Worm (Caenorhabditis elegans) whole organism, L4 larva: ENCODE results near the gene T19C3.6.

Experiments
- F26F4.8 ChIP-seq: fragments of 200-800 bp; sonication (Bioruptor generic); conservative IDR thresholded peaks from 2 replicates; pipeline ENCODE4 v1.3.6; 2022; ENCODE audit warnings: missing genetic modification characterization, missing compliant biosample characterization
- F49E8.2 ChIP-seq: sonication (generic microtip); optimal IDR thresholded peaks from 2 replicates; lab custom pipeline; 2016; ENCODE audit warnings: missing compliant biosample characterization, mild to moderate bottlenecking, missing genetic modification characterization, borderline replicate concordance
- Y48G9A.11 ChIP-seq: fragments of 200-800 bp; sonication (Bioruptor generic); IDR thresholded peaks from 2 replicates; pipeline ENCODE4 v1.3.6; 2022; ENCODE audit warnings: missing genetic modification reagents, missing genetic modification characterization, missing compliant biosample characterization
- ZK546.5 ChIP-seq, 2 experiments: sonication (generic microtip); optimal IDR thresholded peaks; 2 replicates each; lab custom pipeline; 2017; ENCODE audit warnings: missing biosample characterization in 2 of 2, missing genetic modification characterization in 2 of 2
- aha-1 ChIP-seq: fragments of 150-350 bp; peaks from one replicate; lab custom pipeline; 2014; ENCODE audit warnings: missing biosample characterization, missing genetic modification characterization
- arid-1 ChIP-seq: fragments of 200-800 bp; sonication (Bioruptor generic); conservative IDR thresholded peaks from 2 replicates; pipeline ENCODE4 v1.3.6; 2022; ENCODE audit warnings: missing genetic modification reagents, missing genetic modification characterization, missing compliant biosample characterization
- attf-4 ChIP-seq: sonication (generic microtip); optimal IDR thresholded peaks from 3 replicates; lab custom pipeline; 2017; ENCODE audit warnings: missing biosample characterization, missing genetic modification characterization
- ceh-20 ChIP-seq: fragments of 200-800 bp; sonication (Bioruptor generic); IDR thresholded peaks from 2 replicates; pipeline ENCODE4 v1.3.6; 2022; ENCODE audit warnings: missing genetic modification reagents, missing genetic modification characterization, missing compliant biosample characterization
- ceh-28 ChIP-seq: fragments of 150-350 bp; optimal IDR thresholded peaks from 2 replicates; lab custom pipeline; 2014; ENCODE audit warnings: missing biosample characterization, missing genetic modification reagents, missing genetic modification characterization
- ceh-32 ChIP-seq: sonication (generic microtip); optimal IDR thresholded peaks from 2 replicates; lab custom pipeline; 2016; ENCODE audit warnings: mild to moderate bottlenecking, missing genetic modification characterization, missing compliant biosample characterization; ENCODE audit not compliant: poor library complexity
- ceh-62 ChIP-seq: sonication (generic microtip); optimal IDR thresholded peaks from 2 replicates; lab custom pipeline; 2017; ENCODE audit warnings: missing biosample characterization, missing genetic modification characterization
- ceh-82 ChIP-seq: sonication (generic microtip); optimal IDR thresholded peaks from 2 replicates; lab custom pipeline; 2017; ENCODE audit warnings: missing biosample characterization, missing genetic modification characterization
- ces-1 ChIP-seq: fragments of 150-350 bp; sonication (generic microtip); optimal IDR thresholded peaks from 4 replicates; lab custom pipeline; 2014; ENCODE audit warnings: missing biosample characterization, missing genetic modification reagents, missing genetic modification characterization
- cey-2 ChIP-seq: sonication (generic microtip); optimal IDR thresholded peaks from 3 replicates; lab custom pipeline; 2017; ENCODE audit warnings: missing genetic modification characterization, mild to moderate bottlenecking, missing compliant biosample characterization, antibody characterized with exemption, borderline replicate concordance; ENCODE audit not compliant: insufficient read depth
- ctbp-1 ChIP-seq: fragments of 200-800 bp; sonication (Bioruptor generic); IDR thresholded peaks from 2 replicates; pipeline ENCODE4 v1.3.6; 2022; ENCODE audit warnings: missing genetic modification reagents, missing genetic modification characterization, missing compliant biosample characterization
- dmd-6 ChIP-seq: fragments of 200-800 bp; sonication (Bioruptor generic); IDR thresholded peaks from 2 replicates; pipeline ENCODE4 v1.3.6; 2022; ENCODE audit warnings: missing genetic modification reagents, missing genetic modification characterization, missing compliant biosample characterization
- dmd-8 ChIP-seq: fragments of 200-800 bp; sonication (Bioruptor generic); IDR thresholded peaks from 2 replicates; pipeline ENCODE4 v1.3.6; 2022; ENCODE audit warnings: missing genetic modification characterization, missing compliant biosample characterization
- dpl-1 ChIP-seq: fragments of 150-350 bp; optimal IDR thresholded peaks from 2 replicates; lab custom pipeline; 2014; ENCODE audit warnings: missing biosample characterization, missing genetic modification reagents, missing genetic modification characterization
- dve-1 ChIP-seq: sonication (generic microtip); optimal IDR thresholded peaks from 2 replicates; lab custom pipeline; 2017; ENCODE audit warnings: antibody characterized with exemption, mild to moderate bottlenecking, missing genetic modification characterization, missing compliant biosample characterization; ENCODE audit not compliant: insufficient read depth
- hif-1 ChIP-seq, 2 experiments: sonication (generic microtip); optimal IDR thresholded peaks; 2 replicates each; lab custom pipeline; 2016 to 2017; ENCODE audit warnings: missing compliant biosample characterization in 2 of 2, missing genetic modification characterization in 2 of 2, missing genetic modification reagents in 2 of 2, missing genotype in 2 of 2, mild to moderate bottlenecking in 1 of 2
- hlh-11 ChIP-seq: fragments of 200-800 bp; sonication (Bioruptor generic); optimal IDR thresholded peaks from 2 replicates; lab custom pipeline; 2018; ENCODE audit warnings: mild to moderate bottlenecking, missing genetic modification characterization, missing compliant biosample characterization
- hmg-1.1 ChIP-seq: fragments of 200-800 bp; sonication (Bioruptor generic); IDR thresholded peaks from 2 replicates; pipeline ENCODE4 v1.3.6; 2022; ENCODE audit warnings: missing genetic modification reagents, missing genetic modification characterization, missing compliant biosample characterization
- jun-1 ChIP-seq: fragments of 150-350 bp; optimal IDR thresholded peaks from 2 replicates; lab custom pipeline; 2014; ENCODE audit warnings: missing biosample characterization, missing genetic modification reagents, missing genetic modification characterization
- lin-1 ChIP-seq: fragments of 200-800 bp; sonication (Bioruptor generic); IDR thresholded peaks from 2 replicates; pipeline ENCODE4 v1.3.6; 2022; ENCODE audit warnings: missing genetic modification reagents, missing genetic modification characterization, missing compliant biosample characterization
- lin-13 ChIP-seq: fragments of 150-350 bp; optimal IDR thresholded peaks from 2 replicates; lab custom pipeline; 2014; ENCODE audit warnings: missing biosample characterization, missing genetic modification reagents, missing genetic modification characterization
- lir-3 ChIP-seq: sonication (generic microtip); optimal IDR thresholded peaks from 2 replicates; lab custom pipeline; 2016; ENCODE audit warnings: mild to moderate bottlenecking, missing genetic modification characterization, missing compliant biosample characterization
- mep-1 ChIP-seq: fragments of 150-350 bp; sonication (generic microtip); optimal IDR thresholded peaks from 3 replicates; lab custom pipeline; 2014; ENCODE audit warnings: missing biosample characterization, missing genetic modification characterization
- mes-2 ChIP-seq: sonication (generic microtip); optimal IDR thresholded peaks from 2 replicates; lab custom pipeline; 2016; ENCODE audit warnings: missing genotype, mild to moderate bottlenecking, missing genetic modification characterization, missing compliant biosample characterization; ENCODE audit not compliant: poor library complexity, severe bottlenecking
- mxl-3 ChIP-seq: fragments of 200-800 bp; sonication (Bioruptor generic); optimal IDR thresholded peaks from 2 replicates; lab custom pipeline; 2018; ENCODE audit warnings: mild to moderate bottlenecking, missing genetic modification characterization, missing compliant biosample characterization
- nhr-102 ChIP-seq: sonication (generic microtip); optimal IDR thresholded peaks from 2 replicates; lab custom pipeline; 2016; ENCODE audit warnings: mild to moderate bottlenecking, missing genetic modification characterization, moderate library complexity, missing compliant biosample characterization
- nhr-237 ChIP-seq: sonication (generic microtip); optimal IDR thresholded peaks from 2 replicates; lab custom pipeline; 2017; ENCODE audit warnings: missing biosample characterization, missing genetic modification characterization
- nhr-28 ChIP-seq: fragments of 150-350 bp; optimal IDR thresholded peaks from 2 replicates; lab custom pipeline; 2014; ENCODE audit warnings: missing biosample characterization, missing genetic modification characterization
- nhr-77 ChIP-seq: fragments of 150-350 bp; optimal IDR thresholded peaks from 2 replicates; lab custom pipeline; 2014; ENCODE audit warnings: missing biosample characterization, missing genetic modification characterization
- pha-4 ChIP-seq, 2 experiments: fragments of 150-350 bp in 1 of 2; fragments of 200-800 bp in 1 of 2; sonication (Bioruptor generic) in 1 of 2; IDR thresholded peaks in 1 of 2; optimal IDR thresholded peaks in 1 of 2; 2 replicates each; pipeline versions ENCODE4 v1.3.6 to Lab custom; 2014 to 2022; ENCODE audit warnings: missing genetic modification characterization in 2 of 2, missing genetic modification reagents in 2 of 2, missing biosample characterization in 1 of 2, missing compliant biosample characterization in 1 of 2
- pqm-1 ChIP-seq: sonication (generic microtip); optimal IDR thresholded peaks from 2 replicates; lab custom pipeline; 2017; ENCODE audit warnings: missing biosample characterization, missing genetic modification characterization
- rbr-2 ChIP-seq: sonication (generic microtip); optimal IDR thresholded peaks from 2 replicates; lab custom pipeline; 2016; ENCODE audit warnings: missing genotype, missing genetic modification characterization, missing compliant biosample characterization
- set-16 ChIP-seq: fragments of 200-800 bp; sonication (Bioruptor generic); IDR thresholded peaks from 2 replicates; pipeline ENCODE4 v1.3.6; 2022; ENCODE audit warnings: missing genetic modification reagents, missing genetic modification characterization, missing compliant biosample characterization
- snpc-4 ChIP-seq: fragments of 150-350 bp; optimal IDR thresholded peaks from 2 replicates; lab custom pipeline; 2014; ENCODE audit warnings: missing biosample characterization, missing genetic modification characterization
- spr-3 ChIP-seq: fragments of 200-800 bp; sonication (Bioruptor generic); optimal IDR thresholded peaks from 2 replicates; lab custom pipeline; 2018; ENCODE audit warnings: mild to moderate bottlenecking, missing genetic modification characterization, missing compliant biosample characterization
- unc-130 ChIP-seq: sonication (generic microtip); optimal IDR thresholded peaks from 2 replicates; lab custom pipeline; 2016; ENCODE audit warnings: missing genetic modification reagents, missing genetic modification characterization, missing compliant biosample characterization
- unc-39 ChIP-seq: sonication (generic microtip); optimal IDR thresholded peaks from 2 replicates; lab custom pipeline; 2017; ENCODE audit warnings: missing biosample characterization, missing genetic modification characterization
- zfp-2 ChIP-seq: sonication (generic microtip); optimal IDR thresholded peaks from 2 replicates; lab custom pipeline; 2016; ENCODE audit warnings: mild to moderate bottlenecking, missing genetic modification characterization, missing compliant biosample characterization
- zfp-3 ChIP-seq: fragments of 200-800 bp; sonication (Bioruptor generic); conservative IDR thresholded peaks from 2 replicates; pipeline ENCODE4 v1.3.6; 2022; ENCODE audit warnings: missing genetic modification reagents, missing genetic modification characterization, missing compliant biosample characterization
- ztf-7 ChIP-seq: fragments of 150-350 bp; optimal IDR thresholded peaks from 2 replicates; lab custom pipeline; 2014; ENCODE audit warnings: missing biosample characterization, missing genetic modification characterization

T19C3.6 gene

DNA sequence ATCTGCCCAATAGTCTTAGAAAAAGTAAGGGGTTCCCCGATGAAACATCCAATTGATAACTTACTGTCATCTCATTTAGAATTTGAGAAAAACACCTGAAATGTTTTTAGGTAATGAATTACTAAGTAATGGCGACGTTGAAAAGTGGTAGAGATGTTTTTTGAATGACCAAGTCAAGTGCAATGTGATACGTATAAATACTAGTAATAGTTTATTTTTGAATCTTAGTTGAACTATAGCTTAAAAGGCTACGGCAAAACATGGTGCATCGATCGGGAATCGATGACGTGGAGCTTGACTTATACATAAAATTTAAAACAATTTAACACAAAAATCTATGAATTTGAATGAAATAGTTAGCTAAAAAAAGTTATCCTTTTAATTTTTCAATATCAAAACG is 21.8 kb downstream of the T19C3.6 start, which contains the start of gene best-17 (continued):
- TF ChIP-seq dmd-6 (GFP tag; lab: Robert Waterston, UW): no peak
- TF ChIP-seq hif-1 (tag; optimal IDR thresholded peaks at IDR 0.05; lab: Kevin White, UChicago): no peak
- no peak for TF ChIP-seq ceh-82 (tag; lab: Kevin White, UChicago)
- no peak for TF ChIP-seq nhr-28 (tag; lab: Kevin White, UChicago)
- TF ChIP-seq, all 104 proteins: peak for 0

DNA sequence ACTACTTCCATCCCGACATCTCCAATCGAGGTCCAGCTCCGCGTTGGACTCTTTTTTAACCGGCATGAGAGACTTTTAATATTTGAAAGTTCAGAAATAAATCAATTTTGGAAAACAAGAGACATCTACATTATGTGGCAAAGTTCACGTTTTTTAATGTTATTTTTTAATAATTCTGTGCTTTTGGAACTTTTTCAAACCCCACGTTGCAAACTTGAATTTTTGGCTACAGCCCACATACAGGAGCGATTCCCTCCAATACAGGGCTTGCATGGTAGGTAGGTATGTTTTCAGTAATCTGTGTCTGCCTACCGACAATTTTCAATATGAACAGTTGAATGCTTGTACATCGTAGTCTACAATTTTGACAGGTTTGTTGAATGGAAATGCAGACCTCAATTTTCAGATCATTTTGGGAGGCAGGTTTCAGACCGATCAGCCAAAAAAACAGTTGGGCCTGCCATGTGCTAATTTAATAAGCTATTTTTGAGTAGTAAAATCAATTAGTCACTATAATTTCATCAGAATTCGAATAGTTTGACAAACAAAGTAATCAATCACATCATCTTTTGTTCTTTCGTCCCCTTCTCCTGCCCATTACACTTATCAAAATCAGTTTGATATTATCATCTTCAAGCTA is 25.8 kb downstream of the T19C3.6 start, which contains the start of the genes Y55B1AR.4 and ttr-7:
Y55B1AR.4 (minus strand) TSS at position 101 of the 640 bp plus-strand sequence.
ttr-7 (plus strand) TSS at position 590 of the 640 bp plus-strand sequence.
- TF ChIP-seq lin-13 (no peak), mep-1 (tag; lab: Kevin White, UChicago) (no peak), F26F4.8 (no peak), ceh-82 (tag; lab: Kevin White, UChicago) (no peak), ceh-20 (GFP tag; lab: Robert Waterston, UW) (no peak), dmd-8 (GFP tag; lab: Robert Waterston, UW) (no peak), ces-1 (no peak)

DNA sequence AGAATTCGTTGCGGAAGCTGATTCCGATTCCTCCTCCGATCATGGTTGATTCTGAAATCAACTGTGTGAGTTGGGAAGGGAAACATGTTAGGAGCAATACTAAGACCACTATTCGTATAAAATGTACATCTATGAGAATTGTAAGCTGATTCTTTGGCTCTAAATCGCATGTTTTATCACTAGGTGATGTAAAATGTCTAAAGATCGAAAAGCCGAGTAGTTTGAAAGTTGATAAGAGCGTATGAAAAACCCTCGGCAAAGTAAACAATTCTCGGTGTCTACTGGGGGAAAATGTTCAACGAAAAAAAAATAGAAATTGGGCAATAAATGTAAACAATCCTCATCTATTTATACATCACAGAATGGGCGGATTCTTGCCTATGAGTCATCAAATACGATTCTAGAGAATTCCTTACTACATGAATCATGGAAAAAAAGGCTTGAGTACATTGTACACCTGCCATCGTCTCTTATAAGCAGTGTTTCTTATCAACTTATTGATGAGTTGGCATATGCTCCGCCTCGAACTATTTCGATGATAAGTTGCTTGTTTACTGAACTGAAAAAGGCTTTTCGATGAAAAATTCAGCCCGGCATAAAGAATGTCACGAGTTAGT is 30.9 kb downstream of the T19C3.6 start, which contains the start of gene lec-6:
lec-6 (minus strand) TSS at position 51 of the 617 bp plus-strand sequence.
- TF ChIP-seq ZK546.5 (tag; optimal IDR thresholded peaks at IDR 0.05; lab: Kevin White, UChicago) (no peak), hlh-11 (tag; lab: Kevin White, UChicago) (peak; percentile 91), zfp-2 (tag; lab: Kevin White, UChicago) (no peak), ztf-7 (tag; lab: Kevin White, UChicago) (no peak), arid-1 (no peak), nhr-102 (tag; lab: Kevin White, UChicago) (peak; percentile 69), unc-39 (tag; lab: Kevin White, UChicago) (no peak), ceh-32 (no peak), unc-130 (no peak), Y48G9A.11 (no peak), dpl-1 (no peak), hif-1 (tag; optimal IDR thresholded peaks at IDR 0.05; lab: Kevin White, UChicago) (no peak), nhr-77 (tag; lab: Kevin White, UChicago) (peak; percentile 81), hmg-1.1 (GFP tag; lab: Robert Waterston, UW) (no peak), mes-2 (tag; lab: Kevin White, UChicago) (peak; percentile 54), attf-4 (tag; lab: Kevin White, UChicago) (no peak), zfp-3 (GFP tag; lab: Robert Waterston, UW) (no peak), ces-1 (no peak), rbr-2 (tag; lab: Kevin White, UChicago) (no peak), jun-1 (tag; lab: Kevin White, UChicago) (peak; percentile 22), F49E8.2 (no peak), ceh-62 (tag; lab: Kevin White, UChicago) (no peak), dve-1 (peak; percentile 96), pha-4 (GFP tag; IDR thresholded peaks at IDR 0.05; lab: Robert Waterston, UW) (peak; percentile 59), pha-4 (tag; optimal IDR thresholded peaks at IDR 0.05; lab: Kevin White, UChicago) (peak; percentile 79), set-16 (0 out of 2 replicates have a peak, but pooled peaks have one; percentile 0), lin-13 (peak; percentile 6), ctbp-1 (no peak), pqm-1 (tag; lab: Kevin White, UChicago) (peak; percentile 77), lin-1 (peak; percentile 84), lir-3 (tag; lab: Kevin White, UChicago) (no peak), snpc-4 (no peak), ceh-28 (tag; lab: Kevin White, UChicago) (no peak), spr-3 (no peak), mxl-3 (GFP tag; lab: Kevin White, UChicago) (peak; percentile 22), aha-1 (tag; lab: Kevin White, UChicago) (no peak), cey-2 (tag; lab: Kevin White, UChicago) (no peak), mep-1 (tag; lab: Kevin White, UChicago) (peak; percentile 51), nhr-237 (tag; lab: Kevin White, UChicago) (no peak)
